Worm (Caenorhabditis elegans) whole organism, L2 larva: Measurements from ENCODE around the gene tsp-12.

Experiments
- ama-1 ChIP-seq: fragments of 150-350 bp; optimal IDR thresholded peaks from 2 replicates; lab custom pipeline; 2018; ENCODE audit warnings: inconsistent platforms
- ceh-82 ChIP-seq: fragments of 150-350 bp; optimal IDR thresholded peaks from 2 replicates; lab custom pipeline; 2014; ENCODE audit warnings: missing biosample characterization, missing genetic modification characterization
- dmd-4 ChIP-seq: sonication (generic microtip); optimal IDR thresholded peaks from 2 replicates; lab custom pipeline; 2017; ENCODE audit warnings: missing biosample characterization, missing genetic modification characterization
- elt-1 ChIP-seq: fragments of 150-350 bp; optimal IDR thresholded peaks from 2 replicates; lab custom pipeline; 2014; ENCODE audit warnings: missing biosample characterization, missing genetic modification characterization
- fos-1 ChIP-seq: fragments of 150-350 bp; optimal IDR thresholded peaks from 2 replicates; lab custom pipeline; 2014; ENCODE audit warnings: missing biosample characterization, missing genetic modification characterization
- lin-39 ChIP-seq: fragments of 150-350 bp; optimal IDR thresholded peaks from 2 replicates; lab custom pipeline; 2014; ENCODE audit warnings: missing biosample characterization, missing genetic modification reagents, missing genetic modification characterization
- mbf-1 ChIP-seq: sonication (generic microtip); optimal IDR thresholded peaks from 2 replicates; lab custom pipeline; 2017; ENCODE audit warnings: missing biosample characterization, missing genetic modification characterization
- nhr-237 ChIP-seq: fragments of 150-350 bp; optimal IDR thresholded peaks from 2 replicates; lab custom pipeline; 2014; ENCODE audit warnings: missing biosample characterization, missing genetic modification characterization
- unc-39 ChIP-seq: fragments of 150-350 bp; optimal IDR thresholded peaks from 2 replicates; lab custom pipeline; 2014; ENCODE audit warnings: missing biosample characterization, missing genetic modification characterization

ce11 chrIV:10111441-10111840 is 39.0 kb downstream of the tsp-12 start, which contains the start of gene spch-1:
- TF ChIP-seq fos-1 (tag; lab: Kevin White, UChicago) (no peak), mbf-1 (no peak), unc-39 (tag; lab: Kevin White, UChicago) (no peak), dmd-4 (no peak), lin-39 (tag; lab: Kevin White, UChicago) (no peak), ceh-82 (tag; lab: Kevin White, UChicago) (no peak), elt-1 (no peak), nhr-237 (tag; lab: Kevin White, UChicago) (no peak), ama-1 (lab: Kevin White, UChicago) (no peak)
